Fruit fly (Drosophila melanogaster): Measurements from ENCODE around the gene CG14391.
A peak's percentile ranks its signal among the peaks of the same experiment; 100 is the strongest.

CG14391 gene

dm6 chr3R:12723759-12724158 lies 29.1 kb upstream of the CG14391 start (continued):
- TF ChIP-seq D19A (tag; optimal IDR thresholded peaks at IDR 0.05) (peak; percentile 4), Hr78 (GFP tag; optimal IDR thresholded peaks at IDR 0.05) (no peak), CG2199 (GFP tag; IDR thresholded peaks at IDR 0.05) (no peak), CG11560 (tag; IDR thresholded peaks at IDR 0.05) (no peak), HLHmδ (GFP tag; optimal IDR thresholded peaks at IDR 0.05) (no peak), CG7556 (GFP tag; optimal IDR thresholded peaks at IDR 0.05) (no peak), CG11093 (GFP tag; IDR thresholded peaks at IDR 0.05) (no peak), bigmax (GFP tag; optimal IDR thresholded peaks at IDR 0.05) (no peak), Lim3 (GFP tag; IDR thresholded peaks at IDR 0.05) (no peak), pzg (GFP tag; optimal IDR thresholded peaks at IDR 0.05) (no peak), CG11696 (GFP tag; IDR thresholded peaks at IDR 0.05) (no peak), CG14667 (GFP tag; IDR thresholded peaks at IDR 0.05) (no peak), CG6813 (GFP tag; optimal IDR thresholded peaks at IDR 0.05) (no peak), Fer2 (tag; optimal IDR thresholded peaks at IDR 0.05) (no peak), CG11247 (GFP tag; IDR thresholded peaks at IDR 0.05) (0 out of 2 replicates have a peak, but pooled peaks have one; percentile 27), unc-4 (GFP tag; IDR thresholded peaks at IDR 0.05; ENCODE audit: partially characterized antibody) (no peak), CG7963 (GFP tag; IDR thresholded peaks at IDR 0.05; ENCODE audit: partially characterized antibody) (no peak), fru (optimal IDR thresholded peaks at IDR 0.05) (no peak), schlank (tag; optimal IDR thresholded peaks at IDR 0.05) (no peak), Neu2 (GFP tag; optimal IDR thresholded peaks at IDR 0.05; ENCODE audit: borderline replicate concordance) (no peak), CG9727 (GFP tag; optimal IDR thresholded peaks at IDR 0.05) (no peak), Chrac-16 (GFP tag; optimal IDR thresholded peaks at IDR 0.05) (no peak), CG6175 (GFP tag; IDR thresholded peaks at IDR 0.05) (no peak), mld (GFP tag; IDR thresholded peaks at IDR 0.05; ENCODE audit: partially characterized antibody) (no peak), ro (GFP tag; IDR thresholded peaks at IDR 0.05) (no peak), ERR (GFP tag; optimal IDR thresholded peaks at IDR 0.05) (no peak), CG18619 (GFP tag; optimal IDR thresholded peaks at IDR 0.05) (no peak), pan (optimal IDR thresholded peaks at IDR 0.05) (no peak), pan (GFP tag; optimal IDR thresholded peaks at IDR 0.05 in 1 of 2, IDR thresholded peaks at IDR 0.05 in 1 of 2) (no peak), MBD-R2 (GFP tag; IDR thresholded peaks at IDR 0.05) (no peak), al (GFP tag; IDR thresholded peaks at IDR 0.05) (no peak), CG3726 (GFP tag; IDR thresholded peaks at IDR 0.05) (no peak), kni (GFP tag; optimal IDR thresholded peaks at IDR 0.05) (no peak), CG3163 (GFP tag; optimal IDR thresholded peaks at IDR 0.05) (no peak), Myb (GFP tag; optimal IDR thresholded peaks at IDR 0.05) (peak; percentile 86), CG13123 (GFP tag; optimal IDR thresholded peaks at IDR 0.05) (no peak), Vsx1 (GFP tag; optimal IDR thresholded peaks at IDR 0.05) (no peak), CG6683 (GFP tag; optimal IDR thresholded peaks at IDR 0.05) (no peak), vvl (GFP tag; IDR thresholded peaks at IDR 0.05) (peak; percentile 44), CG7928 (GFP tag; optimal IDR thresholded peaks at IDR 0.05) (no peak), B-H2 (GFP tag; optimal IDR thresholded peaks at IDR 0.05) (peak; percentile 25), repo (GFP tag; optimal IDR thresholded peaks at IDR 0.05) (no peak), CG5953 (GFP tag; IDR thresholded peaks at IDR 0.05) (no peak), sens-2 (GFP tag; IDR thresholded peaks at IDR 0.05) (no peak), CG18011 (GFP tag; optimal IDR thresholded peaks at IDR 0.05) (no peak), crp (GFP tag; optimal IDR thresholded peaks at IDR 0.05) (no peak), ac (GFP tag; optimal IDR thresholded peaks at IDR 0.05) (no peak), Jarid2 (GFP tag; optimal IDR thresholded peaks at IDR 0.05) (no peak), crol (GFP tag; IDR thresholded peaks at IDR 0.05) (no peak), Hsf (GFP tag; optimal IDR thresholded peaks at IDR 0.05) (no peak), Dbx (GFP tag; IDR thresholded peaks at IDR 0.05) (no peak), pum (GFP tag; optimal IDR thresholded peaks at IDR 0.05) (no peak)
